Worm (Caenorhabditis elegans): ENCODE results near the gene C42D4.18.

- TF ChIP-seq egl-27 (tag; optimal IDR thresholded peaks at IDR 0.05) (no peak), hlh-4 (tag; optimal IDR thresholded peaks at IDR 0.05) (no peak), dpl-1 (GFP tag; optimal IDR thresholded peaks at IDR 0.05) (no peak), pqm-1 (tag; optimal IDR thresholded peaks at IDR 0.05) (no peak), tbx-2 (tag; optimal IDR thresholded peaks at IDR 0.05) (no peak)
Measured at ce11 chrIV:7196853-7197252, 30.3 kb downstream of the C42D4.18 start, which contains the start of gene unc-8.

All from whole organism, L1 larva.